Worm (Caenorhabditis elegans) whole organism, L2 larva: Measurements from ENCODE around the gene crn-5.

Source experiments
- C34F6.9 ChIP-seq: fragments of 150-350 bp; optimal IDR thresholded peaks from 2 replicates; lab custom pipeline; 2014; ENCODE audit warnings: missing biosample characterization, missing genetic modification characterization
- F13H6.1 ChIP-seq: sonication (generic microtip); optimal IDR thresholded peaks from 2 replicates; lab custom pipeline; 2016; ENCODE audit warnings: missing genetic modification characterization, missing compliant biosample characterization
- R02D3.7 ChIP-seq: fragments of 150-350 bp; optimal IDR thresholded peaks from 2 replicates; lab custom pipeline; 2014; ENCODE audit warnings: missing biosample characterization, missing genetic modification characterization
- Y55F3AM.14 ChIP-seq: fragments of 200-800 bp; sonication (Bioruptor generic); optimal IDR thresholded peaks from 2 replicates; lab custom pipeline; 2018; ENCODE audit warnings: mild to moderate bottlenecking, missing genetic modification characterization, missing compliant biosample characterization
- ZK546.5 ChIP-seq: sonication (generic microtip); optimal IDR thresholded peaks from 2 replicates; lab custom pipeline; 2017; ENCODE audit warnings: missing biosample characterization, missing genetic modification characterization
- alr-1 ChIP-seq: fragments of 150-350 bp; optimal IDR thresholded peaks from 2 replicates; lab custom pipeline; 2014; ENCODE audit warnings: missing biosample characterization, missing genetic modification characterization
- aly-2 ChIP-seq: fragments of 150-350 bp; optimal IDR thresholded peaks from 2 replicates; lab custom pipeline; 2014; ENCODE audit warnings: missing biosample characterization, missing genetic modification characterization
- blmp-1 ChIP-seq: sonication (generic microtip); optimal IDR thresholded peaks from 2 replicates; lab custom pipeline; 2017; ENCODE audit warnings: missing genetic modification characterization, mild to moderate bottlenecking, missing compliant biosample characterization, antibody characterized with exemption, moderate library complexity; ENCODE audit not compliant: insufficient read depth
- ceh-16 ChIP-seq: fragments of 150-350 bp; optimal IDR thresholded peaks from 2 replicates; lab custom pipeline; 2014; ENCODE audit warnings: missing biosample characterization, missing genetic modification characterization
- crh-2 ChIP-seq: sonication (generic microtip); optimal IDR thresholded peaks from 2 replicates; lab custom pipeline; 2017; ENCODE audit warnings: missing biosample characterization, missing genetic modification characterization
- dmd-4 ChIP-seq: sonication (generic microtip); optimal IDR thresholded peaks from 2 replicates; lab custom pipeline; 2017; ENCODE audit warnings: missing biosample characterization, missing genetic modification characterization
- egl-27 ChIP-seq: sonication (generic microtip); optimal IDR thresholded peaks from 3 replicates; lab custom pipeline; 2017; ENCODE audit warnings: missing biosample characterization, missing genetic modification reagents, missing genetic modification characterization
- elt-1 ChIP-seq: fragments of 150-350 bp; optimal IDR thresholded peaks from 2 replicates; lab custom pipeline; 2014; ENCODE audit warnings: missing biosample characterization, missing genetic modification characterization
- elt-3 ChIP-seq: sonication (generic microtip); optimal IDR thresholded peaks from 2 replicates; lab custom pipeline; 2017; ENCODE audit warnings: missing biosample characterization, missing genetic modification characterization
- fos-1 ChIP-seq: fragments of 150-350 bp; optimal IDR thresholded peaks from 2 replicates; lab custom pipeline; 2014; ENCODE audit warnings: missing biosample characterization, missing genetic modification characterization
- gmeb-1 ChIP-seq: fragments of 150-350 bp; optimal IDR thresholded peaks from 2 replicates; lab custom pipeline; 2014; ENCODE audit warnings: missing biosample characterization, missing genetic modification characterization
- lin-13 ChIP-seq: fragments of 150-350 bp; optimal IDR thresholded peaks from 2 replicates; lab custom pipeline; 2014; ENCODE audit warnings: missing biosample characterization, missing genetic modification reagents, missing genetic modification characterization
- lin-39 ChIP-seq: fragments of 150-350 bp; optimal IDR thresholded peaks from 2 replicates; lab custom pipeline; 2014; ENCODE audit warnings: missing biosample characterization, missing genetic modification reagents, missing genetic modification characterization
- lsy-2 ChIP-seq, 2 experiments: fragments of 150-350 bp in 1 of 2; sonication (generic microtip) in 1 of 2; optimal IDR thresholded peaks; 2 replicates each; lab custom pipeline; 2014 to 2017; ENCODE audit warnings: missing biosample characterization in 2 of 2, missing genetic modification characterization in 2 of 2
- mab-5 ChIP-seq: fragments of 150-350 bp; optimal IDR thresholded peaks from 2 replicates; lab custom pipeline; 2014; ENCODE audit warnings: missing biosample characterization, missing genetic modification characterization
- mbf-1 ChIP-seq: sonication (generic microtip); optimal IDR thresholded peaks from 2 replicates; lab custom pipeline; 2017; ENCODE audit warnings: missing biosample characterization, missing genetic modification characterization
- mdl-1 ChIP-seq, 2 experiments: fragments of 150-350 bp in 1 of 2; sonication (generic microtip) in 1 of 2; optimal IDR thresholded peaks; 2 replicates each; lab custom pipeline; 2017; ENCODE audit warnings: missing biosample characterization in 2 of 2, missing genetic modification characterization in 2 of 2
- nhr-10 ChIP-seq: sonication (generic microtip); optimal IDR thresholded peaks from 2 replicates; lab custom pipeline; 2017; ENCODE audit warnings: missing biosample characterization, missing genetic modification characterization
- nhr-11 ChIP-seq: fragments of 150-350 bp; optimal IDR thresholded peaks from 2 replicates; lab custom pipeline; 2014; ENCODE audit warnings: missing biosample characterization, missing genetic modification characterization
- nhr-129 ChIP-seq: fragments of 150-350 bp; optimal IDR thresholded peaks from 2 replicates; lab custom pipeline; 2014; ENCODE audit warnings: missing biosample characterization, missing genetic modification characterization
- nhr-21 ChIP-seq: fragments of 150-350 bp; optimal IDR thresholded peaks from 2 replicates; lab custom pipeline; 2014; ENCODE audit warnings: missing biosample characterization, missing genetic modification characterization
- nhr-23 ChIP-seq: fragments of 150-350 bp; optimal IDR thresholded peaks from 2 replicates; lab custom pipeline; 2014; ENCODE audit warnings: missing biosample characterization, missing genetic modification reagents, missing genetic modification characterization
- nhr-237 ChIP-seq: fragments of 150-350 bp; optimal IDR thresholded peaks from 2 replicates; lab custom pipeline; 2014; ENCODE audit warnings: missing biosample characterization, missing genetic modification characterization
- nhr-25 ChIP-seq: fragments of 150-350 bp; sonication (generic microtip); optimal IDR thresholded peaks from 3 replicates; lab custom pipeline; 2014; ENCODE audit warnings: missing biosample characterization, missing genetic modification characterization
- nhr-6 ChIP-seq: fragments of 150-350 bp; optimal IDR thresholded peaks from 2 replicates; lab custom pipeline; 2014; ENCODE audit warnings: missing biosample characterization, missing genetic modification characterization
- nhr-77 ChIP-seq: fragments of 150-350 bp; optimal IDR thresholded peaks from 2 replicates; lab custom pipeline; 2014; ENCODE audit warnings: missing biosample characterization, missing genetic modification characterization
- peb-1 ChIP-seq: fragments of 150-350 bp; optimal IDR thresholded peaks from 2 replicates; lab custom pipeline; 2014; ENCODE audit warnings: missing biosample characterization, missing genetic modification characterization
- sem-4 ChIP-seq: fragments of 150-350 bp; optimal IDR thresholded peaks from 2 replicates; lab custom pipeline; 2014; ENCODE audit warnings: missing biosample characterization, missing genetic modification reagents, missing genetic modification characterization
- skn-1 ChIP-seq: sonication (generic microtip); optimal IDR thresholded peaks from 2 replicates; lab custom pipeline; 2017; ENCODE audit warnings: missing biosample characterization, missing genetic modification characterization
- sma-3 ChIP-seq: sonication (generic microtip); optimal IDR thresholded peaks from 2 replicates; lab custom pipeline; 2016; ENCODE audit warnings: missing genetic modification reagents, missing genetic modification characterization, missing compliant biosample characterization
- sma-9 ChIP-seq, 2 experiments: fragments of 150-350 bp in 1 of 2; sonication (generic microtip) in 1 of 2; optimal IDR thresholded peaks; 2 replicates each; lab custom pipeline; 2014 to 2016; ENCODE audit warnings: missing genetic modification characterization in 2 of 2, mild to moderate bottlenecking in 1 of 2, missing biosample characterization in 1 of 2, missing compliant biosample characterization in 1 of 2, missing genetic modification reagents in 1 of 2, moderate library complexity in 1 of 2
- snpc-4 ChIP-seq: fragments of 150-350 bp; optimal IDR thresholded peaks from 2 replicates; lab custom pipeline; 2014; ENCODE audit warnings: missing biosample characterization, missing genetic modification characterization
- unc-39 ChIP-seq: fragments of 150-350 bp; optimal IDR thresholded peaks from 2 replicates; lab custom pipeline; 2014; ENCODE audit warnings: missing biosample characterization, missing genetic modification characterization
- unc-55 ChIP-seq: fragments of 150-350 bp; sonication (generic microtip); optimal IDR thresholded peaks from 3 replicates; lab custom pipeline; 2014; ENCODE audit warnings: missing biosample characterization, missing genetic modification reagents, missing genetic modification characterization
- unc-62 ChIP-seq: fragments of 150-350 bp; optimal IDR thresholded peaks from 2 replicates; lab custom pipeline; 2014; ENCODE audit warnings: missing biosample characterization, missing genetic modification reagents, missing genetic modification characterization
- zag-1 ChIP-seq: fragments of 150-350 bp; optimal IDR thresholded peaks from 2 replicates; lab custom pipeline; 2014; ENCODE audit warnings: missing biosample characterization, missing genetic modification characterization
- ztf-1 ChIP-seq: fragments of 200-800 bp; sonication (Bioruptor generic); conservative IDR thresholded peaks from 2 replicates; pipeline ENCODE4 v1.3.6; 2022; ENCODE audit warnings: missing genetic modification characterization, missing compliant biosample characterization
- ztf-11 ChIP-seq: sonication (generic microtip); optimal IDR thresholded peaks from 2 replicates; lab custom pipeline; 2017; ENCODE audit warnings: missing biosample characterization, missing genetic modification characterization
- ztf-4 ChIP-seq: fragments of 150-350 bp; optimal IDR thresholded peaks from 2 replicates; lab custom pipeline; 2014; ENCODE audit warnings: missing biosample characterization, missing genetic modification characterization

Gene crn-5

DNA sequence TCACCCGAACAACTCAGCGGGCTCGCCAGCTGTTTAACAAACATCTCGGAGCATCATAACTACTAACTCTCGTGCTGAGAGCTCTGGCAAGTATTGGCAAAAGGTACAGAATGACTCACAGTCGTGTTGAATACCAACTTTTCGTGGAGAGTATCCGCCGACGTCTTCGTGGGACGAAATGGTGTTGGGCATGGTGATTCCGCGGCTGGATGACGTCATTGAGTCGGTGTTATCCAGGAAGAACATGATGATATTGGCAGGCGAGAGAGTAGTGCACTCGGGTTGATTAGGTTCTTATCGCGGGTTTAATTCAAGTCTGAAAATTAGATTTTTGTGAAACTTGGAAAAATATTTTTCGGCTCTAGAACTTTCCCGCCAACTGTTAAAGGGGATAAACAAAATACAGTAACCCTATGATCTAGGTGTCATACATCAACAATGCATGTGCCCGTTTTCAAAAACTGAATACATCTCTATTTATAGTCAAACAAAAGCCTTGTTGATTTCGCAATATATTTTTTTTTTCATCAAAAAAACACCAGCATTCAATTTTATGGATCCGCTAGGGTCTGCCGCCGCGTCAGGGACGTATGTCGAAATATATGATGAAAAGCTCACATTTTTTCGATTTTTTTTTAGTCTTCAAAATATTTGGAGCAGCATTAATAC lies 39.0 kb upstream of the crn-5 start:
- TF ChIP-seq lin-13 (no peak), nhr-11 (no peak), mbf-1 (tag; lab: Kevin White, UChicago) (no peak), unc-55 (GFP tag; lab: Kevin White, UChicago) (peak; percentile 44), elt-3 (tag; lab: Kevin White, UChicago) (no peak), mdl-1 (tag; optimal IDR thresholded peaks at IDR 0.05; lab: Kevin White, UChicago) (no peak), ztf-4 (tag; lab: Kevin White, UChicago) (no peak), nhr-129 (peak; percentile 19)

- TF ChIP-seq ceh-16 (tag; lab: Kevin White, UChicago) (peak; percentile 3), sma-3 (GFP tag; lab: Kevin White, UChicago) (no peak), nhr-25 (tag; lab: Kevin White, UChicago) (peak; percentile 48), nhr-6 (tag; lab: Kevin White, UChicago) (no peak), peb-1 (tag; lab: Kevin White, UChicago) (no peak), dmd-4 (tag; lab: Kevin White, UChicago) (no peak), nhr-129 (peak; percentile 13), sma-9 (GFP tag; optimal IDR thresholded peaks at IDR 0.05; lab: Kevin White, UChicago) (no peak), sma-9 (tag; optimal IDR thresholded peaks at IDR 0.05; lab: Kevin White, UChicago) (no peak)
These were observed 38.5 kb upstream of the crn-5 start for ce11 chrII:10554046-10554399.

- TF ChIP-seq alr-1 = no peak
- no peak for TF ChIP-seq blmp-1 (tag; lab: Kevin White, UChicago)
- no peak for TF ChIP-seq ceh-16 (tag; lab: Kevin White, UChicago)
- no peak for TF ChIP-seq unc-62 (GFP tag; lab: Kevin White, UChicago)
- no peak for TF ChIP-seq elt-1 (tag; lab: Kevin White, UChicago)
- TF ChIP-seq nhr-129 = no peak
- no peak for TF ChIP-seq nhr-25 (tag; lab: Kevin White, UChicago)
- TF ChIP-seq zag-1 (tag; lab: Kevin White, UChicago) = no peak
- no peak for TF ChIP-seq mab-5 (tag; lab: Kevin White, UChicago)
These were observed 37.6 kb upstream of the crn-5 start, which contains the start of gene mnk-1 for ce11 chrII:10554972-10555371. Gene mnk-1 (minus strand): TSS chrII:10555044.

- TF ChIP-seq gmeb-1 (tag; lab: Kevin White, UChicago) (peak; percentile 30), ztf-4 (tag; lab: Kevin White, UChicago) (peak; percentile 73), R02D3.7 (tag; lab: Kevin White, UChicago) (no peak), crh-2 (tag; lab: Kevin White, UChicago) (peak; percentile 55), zag-1 (tag; lab: Kevin White, UChicago) (no peak), lin-13 (peak; percentile 15), lin-39 (no peak), peb-1 (tag; lab: Kevin White, UChicago) (no peak), aly-2 (tag; lab: Kevin White, UChicago) (no peak), unc-39 (no peak), nhr-23 (no peak), mab-5 (tag; lab: Kevin White, UChicago) (no peak), mbf-1 (tag; lab: Kevin White, UChicago) (no peak), sma-3 (GFP tag; lab: Kevin White, UChicago) (peak; percentile 81), nhr-10 (no peak), nhr-129 (peak; percentile 95), nhr-77 (tag; lab: Kevin White, UChicago) (no peak), dmd-4 (tag; lab: Kevin White, UChicago) (no peak), ceh-16 (tag; lab: Kevin White, UChicago) (no peak), ztf-11 (tag; lab: Kevin White, UChicago) (no peak), nhr-237 (tag; lab: Kevin White, UChicago) (no peak), nhr-11 (no peak), snpc-4 (tag; lab: Kevin White, UChicago) (peak; percentile 44), nhr-21 (peak; percentile 73), sem-4 (tag; lab: Kevin White, UChicago) (peak; percentile 72), C34F6.9 (peak; percentile 63), F13H6.1 (tag; lab: Kevin White, UChicago) (peak; percentile 78), fos-1 (tag; lab: Kevin White, UChicago) (peak; percentile 80), unc-62 (GFP tag; lab: Kevin White, UChicago) (no peak), ZK546.5 (tag; lab: Kevin White, UChicago) (no peak), unc-55 (GFP tag; lab: Kevin White, UChicago) (peak; percentile 33), Y55F3AM.14 (GFP tag; lab: Kevin White, UChicago) (no peak), alr-1 (no peak), egl-27 (peak; percentile 35), lsy-2 (tag; optimal IDR thresholded peaks at IDR 0.05; lab: Kevin White, UChicago) (peak in 1 of 2 experiments; percentile 54), ztf-1 (GFP tag; lab: Robert Waterston, UW) (no peak), elt-1 (tag; lab: Kevin White, UChicago) (no peak), skn-1 (tag; lab: Kevin White, UChicago) (no peak)
These were observed 37.0 kb upstream of the crn-5 start for ce11 chrII:10555484-10556075.
